Worm (Caenorhabditis elegans): ENCODE results near the gene fbxa-98.
"Not testable (repeated sequence)": the region's sequence is repeated elsewhere in the genome, so short reads cannot be mapped to it uniquely, and the experiment has no call there.

Gene fbxa-98

ce11 chrIV:13650238-13650637, 17.0 kb downstream of the fbxa-98 start, which contains the start of gene C08F11.17:
TSS of gene C08F11.17 (minus strand) at chrIV:13650338.
- TF ChIP-seq cog-1 (tag; optimal IDR thresholded peaks at IDR 0.05) (no peak), T22C8.4 (GFP tag; IDR thresholded peaks at IDR 0.05) (no peak), tab-1 (GFP tag; IDR thresholded peaks at IDR 0.05) (no peak), ztf-23 (GFP tag; IDR thresholded peaks at IDR 0.05) (no peak), flt-1 (GFP tag; IDR thresholded peaks at IDR 0.05) (no peak), klf-2 (GFP tag; conservative IDR thresholded peaks at IDR 0.05) (no peak), ztf-29 (GFP tag; IDR thresholded peaks at IDR 0.05) (no peak), ref-1 (GFP tag; conservative IDR thresholded peaks at IDR 0.05) (no peak), med-1 (GFP tag; optimal IDR thresholded peaks at IDR 0.05; ENCODE audit: insufficient read depth) (no peak)

- not testable (repeated sequence) for TF ChIP-seq med-1 (GFP tag; optimal IDR thresholded peaks at IDR 0.05; ENCODE audit: insufficient read depth); tab-1 (GFP tag; IDR thresholded peaks at IDR 0.05); ztf-29 (GFP tag; IDR thresholded peaks at IDR 0.05)
Measured at ce11 chrIV:13651411-13651810, 18.2 kb downstream of the fbxa-98 start, which contains the start of gene C08F11.12. TSS of gene C08F11.12 (minus strand) at chrIV:13651511.

- TF ChIP-seq flt-1, T22C8.4, ztf-29 (GFP tag; IDR thresholded peaks at IDR 0.05): not testable (repeated sequence)
Measured at ce11 chrIV:13652023-13652422, 18.8 kb downstream of the fbxa-98 start, which contains the start of gene Y45F10C.6. TSS of gene Y45F10C.6 (plus strand) at chrIV:13652323.

- TF ChIP-seq flt-1 (GFP tag; IDR thresholded peaks at IDR 0.05); med-1 (GFP tag; optimal IDR thresholded peaks at IDR 0.05; ENCODE audit: insufficient read depth); tab-1 (GFP tag; IDR thresholded peaks at IDR 0.05): not testable (repeated sequence)
Measured at ce11 chrIV:13659449-13659848, 26.2 kb downstream of the fbxa-98 start, which contains the start of gene Y45F10C.1. TSS of gene Y45F10C.1 (minus strand) at chrIV:13659549.

- not testable (repeated sequence) for TF ChIP-seq med-1 (GFP tag; optimal IDR thresholded peaks at IDR 0.05; ENCODE audit: insufficient read depth); ref-1 (GFP tag; conservative IDR thresholded peaks at IDR 0.05); tab-1 (GFP tag; IDR thresholded peaks at IDR 0.05)
Measured at ce11 chrIV:13662570-13662969, 29.4 kb downstream of the fbxa-98 start, which contains the start of gene Y45F10C.2. TSS of gene Y45F10C.2 (minus strand) at chrIV:13662670.

- TF ChIP-seq cog-1 (tag; optimal IDR thresholded peaks at IDR 0.05), result no peak
- TF ChIP-seq tab-1 (GFP tag; IDR thresholded peaks at IDR 0.05), result no peak
- no peak for TF ChIP-seq klf-2 (GFP tag; conservative IDR thresholded peaks at IDR 0.05)
Measured at ce11 chrIV:13664090-13664489, 30.9 kb downstream of the fbxa-98 start, which contains the start of gene Y45F10C.4. TSS of gene Y45F10C.4 (minus strand) at chrIV:13664190.

ce11 chrIV:13665073-13665472, 31.9 kb downstream of the fbxa-98 start:
- TF ChIP-seq med-1 (GFP tag; optimal IDR thresholded peaks at IDR 0.05; ENCODE audit: insufficient read depth) (no peak), cog-1 (tag; optimal IDR thresholded peaks at IDR 0.05) (no peak), ztf-23 (GFP tag; IDR thresholded peaks at IDR 0.05) (no peak), flt-1 (GFP tag; IDR thresholded peaks at IDR 0.05) (no peak), ref-1 (GFP tag; conservative IDR thresholded peaks at IDR 0.05) (no peak), ztf-29 (GFP tag; IDR thresholded peaks at IDR 0.05) (no peak), klf-2 (GFP tag; conservative IDR thresholded peaks at IDR 0.05) (no peak), T22C8.4 (GFP tag; IDR thresholded peaks at IDR 0.05) (no peak), tab-1 (GFP tag; IDR thresholded peaks at IDR 0.05) (no peak)

ce11 chrIV:13666849-13667430, 33.7 kb downstream of the fbxa-98 start, which contains the start of gene fbxa-215:
TSS of gene fbxa-215 (minus strand) at chrIV:13666909.
- TF ChIP-seq cog-1 (tag; optimal IDR thresholded peaks at IDR 0.05) (no peak), ztf-23 (GFP tag; IDR thresholded peaks at IDR 0.05) (no peak), ref-1 (GFP tag; conservative IDR thresholded peaks at IDR 0.05) (no peak), T22C8.4 (GFP tag; IDR thresholded peaks at IDR 0.05) (no peak), flt-1 (GFP tag; IDR thresholded peaks at IDR 0.05) (no peak), tab-1 (GFP tag; IDR thresholded peaks at IDR 0.05) (no peak), klf-2 (GFP tag; conservative IDR thresholded peaks at IDR 0.05) (no peak), med-1 (GFP tag; optimal IDR thresholded peaks at IDR 0.05; ENCODE audit: insufficient read depth) (no peak), ztf-29 (GFP tag; IDR thresholded peaks at IDR 0.05) (no peak)

- TF ChIP-seq flt-1 (GFP tag; IDR thresholded peaks at IDR 0.05), result peak; percentile 79
Measured at ce11 chrIV:13667975-13668374, 34.8 kb downstream of the fbxa-98 start.

- TF ChIP-seq cog-1 (tag; optimal IDR thresholded peaks at IDR 0.05), result no peak
- no peak for TF ChIP-seq klf-2 (GFP tag; conservative IDR thresholded peaks at IDR 0.05)
- TF ChIP-seq T22C8.4 (GFP tag; IDR thresholded peaks at IDR 0.05), result no peak
- no peak for TF ChIP-seq ref-1 (GFP tag; conservative IDR thresholded peaks at IDR 0.05)
- TF ChIP-seq med-1 (GFP tag; optimal IDR thresholded peaks at IDR 0.05; ENCODE audit: insufficient read depth), result no peak
- no peak for TF ChIP-seq ztf-23 (GFP tag; IDR thresholded peaks at IDR 0.05)
- TF ChIP-seq ztf-29 (GFP tag; IDR thresholded peaks at IDR 0.05), result no peak
- no peak for TF ChIP-seq flt-1 (GFP tag; IDR thresholded peaks at IDR 0.05)
- no peak for TF ChIP-seq tab-1 (GFP tag; IDR thresholded peaks at IDR 0.05)
Measured at ce11 chrIV:13673504-13673903, 40.3 kb downstream of the fbxa-98 start, which contains the start of gene oac-48. TSS of gene oac-48 (plus strand) at chrIV:13673804.

- TF ChIP-seq ztf-23 (GFP tag; IDR thresholded peaks at IDR 0.05), result no peak
- TF ChIP-seq tab-1 (GFP tag; IDR thresholded peaks at IDR 0.05), result no peak
- TF ChIP-seq flt-1 (GFP tag; IDR thresholded peaks at IDR 0.05), result no peak
- TF ChIP-seq T22C8.4 (GFP tag; IDR thresholded peaks at IDR 0.05), result no peak
Measured at ce11 chrIV:13678649-13679048, 45.4 kb downstream of the fbxa-98 start, which contains the start of gene srlf-26. TSS of gene srlf-26 (plus strand) at chrIV:13678949.
